Worm (Caenorhabditis elegans): ENCODE results near the gene cest-12.

The cest-12 gene

DNA sequence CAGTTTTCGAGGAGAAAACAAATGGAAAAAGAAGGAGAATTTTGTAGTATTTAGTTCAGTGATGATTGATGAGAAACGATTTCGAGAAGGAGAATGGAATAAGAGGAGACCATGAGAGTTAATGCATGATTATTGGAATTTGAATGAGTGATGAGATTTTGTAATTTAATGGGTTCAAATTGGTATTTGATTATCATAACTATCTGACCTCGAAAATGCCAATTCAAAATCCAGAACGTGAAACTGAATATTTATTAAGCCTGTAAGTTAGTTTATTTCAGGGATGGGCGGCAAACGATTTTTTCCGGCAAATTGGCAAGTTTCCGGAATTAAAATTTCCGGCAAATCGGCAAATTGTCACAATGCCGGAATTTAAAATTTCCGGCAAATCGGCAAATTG, 25.8 kb upstream of the cest-12 start:
- TF ChIP-seq W03F9.2 (tag; optimal IDR thresholded peaks at IDR 0.05) (no peak), him-1 (tag; optimal IDR thresholded peaks at IDR 0.05) (no peak), dao-5 (tag; optimal IDR thresholded peaks at IDR 0.05) (no peak)

DNA sequence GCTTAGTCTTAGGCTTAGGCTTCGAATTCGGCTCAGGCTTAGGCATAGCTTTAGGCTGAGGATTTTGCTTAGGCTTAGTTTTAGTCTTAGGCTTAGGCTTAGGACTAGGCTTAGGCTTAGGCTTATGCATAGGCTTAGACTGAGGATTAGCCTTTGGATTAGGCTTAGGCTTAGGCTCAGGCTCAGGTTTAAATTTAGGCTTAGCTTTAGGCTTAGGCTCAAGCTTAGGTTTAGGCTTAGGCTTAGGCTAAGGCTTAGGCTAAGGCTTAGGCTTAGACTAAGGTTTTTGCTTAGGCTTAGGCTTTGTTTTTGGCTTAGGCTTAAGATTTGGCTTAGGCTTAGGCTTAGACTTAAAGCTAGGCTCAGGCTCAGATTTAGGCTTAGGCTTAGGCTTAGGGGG, 24.4 kb upstream of the cest-12 start:
- TF ChIP-seq him-1 (tag; optimal IDR thresholded peaks at IDR 0.05) (no peak), dao-5 (tag; optimal IDR thresholded peaks at IDR 0.05) (no peak), W03F9.2 (tag; optimal IDR thresholded peaks at IDR 0.05) (no peak)

- no peak for TF ChIP-seq him-1 (tag; optimal IDR thresholded peaks at IDR 0.05)
Measured at ce11 chrIII:12130769-12131168, 23.4 kb upstream of the cest-12 start.

DNA sequence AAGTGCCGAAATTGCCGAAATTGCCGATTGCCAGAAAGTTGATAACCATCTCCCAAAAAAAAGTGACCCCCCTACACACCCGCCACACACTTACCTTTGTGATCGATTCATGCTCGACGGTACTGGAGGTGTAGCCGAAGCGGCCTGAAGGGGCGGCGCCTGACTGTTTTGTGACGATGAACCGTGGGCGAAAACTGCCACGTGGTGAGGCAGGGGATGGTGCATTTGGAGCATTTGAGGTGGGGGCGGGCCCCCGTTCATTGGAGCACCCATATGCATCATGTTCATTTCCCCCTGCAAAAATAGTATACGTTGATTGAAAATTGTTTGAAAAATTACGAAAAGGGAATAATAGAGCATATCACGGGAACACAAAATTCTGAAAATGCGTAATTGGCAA, 22.7 kb upstream of the cest-12 start, which contains the start of gene Y75B8A.6:
TSS of gene Y75B8A.6 (minus strand) at position 292 of the 400 bp plus-strand sequence.
- TF ChIP-seq dao-5 (tag; optimal IDR thresholded peaks at IDR 0.05) = no peak
- TF ChIP-seq W03F9.2 (tag; optimal IDR thresholded peaks at IDR 0.05) = no peak
- TF ChIP-seq him-1 (tag; optimal IDR thresholded peaks at IDR 0.05) = no peak

ce11 chrIII:12124392-12124791, 17.1 kb upstream of the cest-12 start:
- no peak for TF ChIP-seq W03F9.2 (tag; optimal IDR thresholded peaks at IDR 0.05)
- no peak for TF ChIP-seq dao-5 (tag; optimal IDR thresholded peaks at IDR 0.05)
- TF ChIP-seq him-1 (tag; optimal IDR thresholded peaks at IDR 0.05) = no peak

ce11 chrIII:12123427-12123826, 16.1 kb upstream of the cest-12 start:
- TF ChIP-seq dao-5 (tag; optimal IDR thresholded peaks at IDR 0.05) (no peak), him-1 (tag; optimal IDR thresholded peaks at IDR 0.05) (no peak), W03F9.2 (tag; optimal IDR thresholded peaks at IDR 0.05) (no peak)

- TF ChIP-seq dao-5 (tag; optimal IDR thresholded peaks at IDR 0.05) (no peak), him-1 (tag; optimal IDR thresholded peaks at IDR 0.05) (no peak), W03F9.2 (tag; optimal IDR thresholded peaks at IDR 0.05) (no peak)
Measured at ce11 chrIII:12121177-12121576, 13.8 kb upstream of the cest-12 start.

ce11 chrIII:12119625-12120024, 12.3 kb upstream of the cest-12 start:
- no peak for TF ChIP-seq dao-5 (tag; optimal IDR thresholded peaks at IDR 0.05)
- TF ChIP-seq him-1 (tag; optimal IDR thresholded peaks at IDR 0.05) = no peak
- no peak for TF ChIP-seq W03F9.2 (tag; optimal IDR thresholded peaks at IDR 0.05)

DNA sequence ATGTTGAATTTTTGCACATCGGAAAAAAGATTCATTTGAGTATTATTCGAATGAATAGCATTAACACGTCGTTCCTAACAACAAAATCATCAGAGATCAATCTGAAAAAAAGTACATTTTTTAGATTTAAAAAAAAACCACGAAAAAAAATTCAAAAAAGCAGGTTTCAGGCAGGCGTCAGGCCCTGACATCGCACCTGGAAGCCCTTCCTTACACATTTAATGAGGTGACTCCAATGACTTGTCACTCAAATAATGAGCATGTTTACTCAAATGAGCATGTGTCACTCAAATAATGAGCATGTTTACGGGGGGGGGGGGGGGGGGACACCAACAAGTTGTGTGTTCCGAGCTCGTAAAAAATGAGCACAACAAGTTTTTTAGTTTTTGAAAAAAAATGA, 11.0 kb upstream of the cest-12 start, which contains the start of gene lron-12:
TSS of gene lron-12 (minus strand) at position 101 of the 400 bp plus-strand sequence.
- TF ChIP-seq dao-5 (tag; optimal IDR thresholded peaks at IDR 0.05) = no peak
- no peak for TF ChIP-seq him-1 (tag; optimal IDR thresholded peaks at IDR 0.05)
- no peak for TF ChIP-seq W03F9.2 (tag; optimal IDR thresholded peaks at IDR 0.05)

DNA sequence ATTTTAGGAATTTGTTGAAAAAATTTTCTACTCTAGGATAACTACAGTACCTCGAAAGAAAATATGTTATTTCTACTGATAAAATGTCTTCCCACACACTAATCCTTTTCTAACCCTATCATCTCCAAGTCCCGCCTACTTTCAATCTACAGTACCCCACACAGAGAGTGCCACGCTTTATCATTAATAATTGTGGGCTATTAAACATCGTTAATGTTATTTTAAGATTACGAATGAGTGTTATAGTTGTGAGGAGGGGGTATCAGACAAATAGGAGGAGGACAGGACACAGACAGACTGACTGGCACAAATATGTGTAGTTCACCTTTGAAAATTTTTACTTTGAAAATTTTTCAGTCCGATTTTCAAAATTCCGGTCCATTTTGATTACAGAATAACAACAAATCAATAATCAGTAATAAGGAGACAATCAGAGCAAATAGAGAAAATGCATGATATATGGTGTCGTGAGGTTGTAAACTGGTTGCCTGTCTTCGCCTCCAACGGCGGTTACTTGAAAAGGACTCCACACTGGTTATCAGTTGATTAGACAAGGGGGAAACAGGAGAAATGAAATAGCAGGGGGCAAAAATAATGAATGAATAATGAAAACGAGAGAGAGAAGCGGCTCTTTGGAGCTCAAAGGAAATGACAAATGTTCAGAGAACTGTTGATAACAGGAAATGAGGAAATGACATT, 13.0 kb downstream of the cest-12 start:
- TF ChIP-seq W03F9.2 (tag; optimal IDR thresholded peaks at IDR 0.05) (no peak), dao-5 (tag; optimal IDR thresholded peaks at IDR 0.05) (no peak), him-1 (tag; optimal IDR thresholded peaks at IDR 0.05) (no peak)

- TF ChIP-seq dao-5 (tag; optimal IDR thresholded peaks at IDR 0.05) (no peak), him-1 (tag; optimal IDR thresholded peaks at IDR 0.05) (no peak), W03F9.2 (tag; optimal IDR thresholded peaks at IDR 0.05) (no peak)
Measured at ce11 chrIII:12092595-12092994, 14.7 kb downstream of the cest-12 start.

ce11 chrIII:12087564-12087963, 19.8 kb downstream of the cest-12 start:
- no peak for TF ChIP-seq him-1 (tag; optimal IDR thresholded peaks at IDR 0.05)
- no peak for TF ChIP-seq W03F9.2 (tag; optimal IDR thresholded peaks at IDR 0.05)
- TF ChIP-seq dao-5 (tag; optimal IDR thresholded peaks at IDR 0.05) = no peak

DNA sequence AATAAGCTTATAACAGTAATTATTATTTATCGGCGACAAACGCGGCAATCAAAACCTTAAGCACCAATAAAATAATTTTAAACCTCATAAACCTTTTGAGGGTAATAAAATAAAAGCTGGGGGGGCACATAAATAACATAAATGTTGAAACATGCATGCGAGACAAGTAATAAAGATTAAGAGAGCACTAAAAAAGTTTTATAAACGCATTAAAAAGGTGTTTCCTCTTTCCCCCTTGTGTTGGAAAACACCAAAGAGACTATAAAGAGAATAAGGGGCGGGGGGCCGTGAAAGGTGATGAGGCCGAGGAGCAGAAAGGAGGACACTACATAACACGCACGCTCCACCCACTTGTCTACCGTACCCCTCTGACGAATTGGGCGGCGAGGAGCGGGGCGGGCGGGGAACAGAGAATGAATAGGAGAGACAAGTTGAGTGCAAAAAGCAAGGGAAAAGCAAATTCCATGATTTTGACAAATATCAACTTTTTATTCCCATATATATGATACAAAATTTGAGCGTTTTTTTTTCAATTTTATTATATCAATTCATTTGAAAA, 22.5 kb downstream of the cest-12 start:
- TF ChIP-seq W03F9.2 (tag; optimal IDR thresholded peaks at IDR 0.05) = no peak
- no peak for TF ChIP-seq dao-5 (tag; optimal IDR thresholded peaks at IDR 0.05)
- no peak for TF ChIP-seq him-1 (tag; optimal IDR thresholded peaks at IDR 0.05)

DNA sequence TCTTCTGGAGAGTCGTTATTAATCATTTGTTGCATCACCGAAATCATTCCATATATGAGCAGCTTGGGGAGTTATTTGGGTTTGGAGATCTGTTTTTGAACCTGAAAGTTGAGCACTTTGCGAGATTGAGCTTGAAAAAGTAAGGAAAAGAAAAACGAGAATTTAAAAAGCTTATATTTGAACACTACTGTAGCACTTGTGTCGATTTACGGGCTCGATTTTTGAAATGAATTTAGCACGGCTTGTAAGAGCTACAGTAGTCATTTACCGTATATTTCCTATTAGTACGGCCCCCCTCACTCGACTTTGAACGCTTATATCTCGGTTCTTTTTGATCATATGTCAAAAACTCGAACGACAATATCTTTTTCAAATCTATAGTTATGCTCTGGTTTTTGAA, 23.1 kb downstream of the cest-12 start, which contains the start of gene nob-1:
TSS of gene nob-1 (minus strand) at position 101 of the 400 bp plus-strand sequence.
- TF ChIP-seq him-1 (tag; optimal IDR thresholded peaks at IDR 0.05) (no peak), W03F9.2 (tag; optimal IDR thresholded peaks at IDR 0.05) (no peak), dao-5 (tag; optimal IDR thresholded peaks at IDR 0.05) (no peak)
